Fruit fly (Drosophila melanogaster) whole organism, pupa: ENCODE measurements around the gene CG1703.
"Not testable (repeated sequence)": the region's sequence is repeated elsewhere in the genome, so short reads cannot be mapped to it uniquely, and the experiment has no call there.

Source experiments
- CG10348 ChIP-seq: fragments of 200-800 bp; sonication (Bioruptor generic); IDR thresholded peaks from 2 replicates; pipeline ENCODE4 v1.3.6; 2022; ENCODE audit warnings: missing biosample characterization, missing genetic modification characterization
- CG12605 ChIP-seq: fragments of 200-800 bp; sonication (Bioruptor generic); IDR thresholded peaks from 2 replicates; pipeline ENCODE4 v1.3.6; 2022; ENCODE audit warnings: missing biosample characterization, missing genetic modification characterization
- CG13204 ChIP-seq: fragments of 200-800 bp; sonication (Bioruptor generic); optimal IDR thresholded peaks from 2 replicates; lab custom pipeline; 2018; ENCODE audit warnings: missing biosample characterization, mild to moderate bottlenecking, missing genetic modification characterization, moderate library complexity
- CG14655 ChIP-seq: fragments of 200-800 bp; sonication (Bioruptor generic); optimal IDR thresholded peaks from 3 replicates; lab custom pipeline; 2017; ENCODE audit warnings: mild to moderate bottlenecking, missing biosample characterization, missing genetic modification reagents, missing genetic modification characterization
- CG15710 ChIP-seq: fragments of 200-800 bp; sonication (Bioruptor generic); optimal IDR thresholded peaks from 2 replicates; lab custom pipeline; 2018; ENCODE audit warnings: missing biosample characterization, mild to moderate bottlenecking, missing genetic modification characterization, moderate library complexity
- CG17806 ChIP-seq: fragments of 200-800 bp; sonication (Bioruptor generic); optimal IDR thresholded peaks from 2 replicates; lab custom pipeline; 2018; ENCODE audit warnings: missing biosample characterization, mild to moderate bottlenecking, missing genetic modification characterization, moderate library complexity
- CG32121 ChIP-seq: fragments of 200-800 bp; sonication (Bioruptor generic); IDR thresholded peaks from 2 replicates; pipeline ENCODE4 v1.3.6; 2022; ENCODE audit warnings: missing biosample characterization, missing genetic modification characterization
- CG34367 ChIP-seq: fragments of 200-800 bp; sonication (Bioruptor generic); optimal IDR thresholded peaks from 2 replicates; lab custom pipeline; 2018; ENCODE audit warnings: missing biosample characterization, mild to moderate bottlenecking, missing genetic modification characterization
- CG4496 ChIP-seq: fragments of 200-800 bp; sonication (Bioruptor generic); IDR thresholded peaks from 3 replicates; pipeline ENCODE4 v1.3.6; 2022; ENCODE audit warnings: missing biosample characterization, missing genetic modification characterization
- CG8159 ChIP-seq: fragments of 200-800 bp; sonication (Bioruptor generic); optimal IDR thresholded peaks from 3 replicates; lab custom pipeline; 2018; ENCODE audit warnings: missing biosample characterization, mild to moderate bottlenecking, missing genetic modification characterization, moderate library complexity
- CG8301 ChIP-seq: fragments of 200-800 bp; sonication (Bioruptor generic); optimal IDR thresholded peaks from 2 replicates; lab custom pipeline; 2018; ENCODE audit warnings: missing biosample characterization, mild to moderate bottlenecking, missing genetic modification characterization
- CG9948 ChIP-seq: fragments of 200-800 bp; sonication (Bioruptor generic); optimal IDR thresholded peaks from 2 replicates; lab custom pipeline; 2018; ENCODE audit warnings: missing biosample characterization, mild to moderate bottlenecking, missing genetic modification characterization, moderate library complexity
- D1 ChIP-seq: fragments of 200-800 bp; sonication (Bioruptor generic); optimal IDR thresholded peaks from 2 replicates; lab custom pipeline; 2018; ENCODE audit warnings: missing biosample characterization, mild to moderate bottlenecking, missing genetic modification characterization, moderate library complexity
- EcR ChIP-seq: fragments of 200-800 bp; sonication (Bioruptor generic); optimal IDR thresholded peaks from 3 replicates; lab custom pipeline; 2019; ENCODE audit warnings: missing biosample characterization, missing genetic modification characterization, mild to moderate bottlenecking, moderate library complexity, missing genetic modification reagents
- Ets98B ChIP-seq: fragments of 200-800 bp; sonication (Bioruptor generic); IDR thresholded peaks from 2 replicates; pipeline ENCODE4 v1.3.6; 2022; ENCODE audit warnings: missing biosample characterization, missing genetic modification characterization
- Pif1A ChIP-seq: fragments of 200-800 bp; sonication (Bioruptor generic); optimal IDR thresholded peaks from 3 replicates; lab custom pipeline; 2016; ENCODE audit warnings: missing biosample characterization, missing genetic modification characterization
- Pif1B ChIP-seq: fragments of 200-800 bp; sonication (Bioruptor generic); optimal IDR thresholded peaks from 3 replicates; lab custom pipeline; 2016; ENCODE audit warnings: missing biosample characterization, missing genetic modification characterization
- Snoo ChIP-seq: fragments of 200-800 bp; sonication (Bioruptor generic); optimal IDR thresholded peaks from 3 replicates; lab custom pipeline; 2017; ENCODE audit warnings: missing biosample characterization, mild to moderate bottlenecking, missing genetic modification characterization, inconsistent platforms
- fd96Ca ChIP-seq: fragments of 200-800 bp; sonication (Bioruptor generic); IDR thresholded peaks from 3 replicates; pipeline ENCODE4 v1.3.6; 2022; ENCODE audit warnings: missing biosample characterization, missing genetic modification characterization
- gl ChIP-seq: fragments of 200-800 bp; sonication (Bioruptor generic); optimal IDR thresholded peaks from 2 replicates; lab custom pipeline; 2018; ENCODE audit warnings: missing biosample characterization, mild to moderate bottlenecking, missing genetic modification characterization
- rn ChIP-seq: fragments of 200-800 bp; sonication (Bioruptor generic); IDR thresholded peaks from 2 replicates; pipeline ENCODE4 v1.3.6; 2022; ENCODE audit warnings: missing biosample characterization, missing genetic modification characterization

CG1703 gene

dm6 chrX:11578841-11579240 lies 32.9 kb upstream of the CG1703 start:
- no peak for TF ChIP-seq Pif1B
- TF ChIP-seq gl, result no peak
- TF ChIP-seq EcR (GFP tag; lab: Kevin White, UChicago), result no peak
- no peak for TF ChIP-seq D1 (tag; lab: Kevin White, UChicago)
- TF ChIP-seq CG34367 (tag; lab: Kevin White, UChicago), result no peak
- no peak for TF ChIP-seq Ets98B (GFP tag; lab: Robert Waterston, UW)
- TF ChIP-seq fd96Ca, result no peak
- no peak for TF ChIP-seq CG12605 (GFP tag; lab: Robert Waterston, UW)
- TF ChIP-seq CG4496, result no peak
- no peak for TF ChIP-seq rn (GFP tag; lab: Robert Waterston, UW)
- no peak for TF ChIP-seq CG10348
- TF ChIP-seq Snoo, result no peak
- TF ChIP-seq CG32121, result no peak

- TF ChIP-seq CG15710, result peak; percentile 9
- TF ChIP-seq CG34367 (tag; lab: Kevin White, UChicago), result peak; percentile 2
- peak; percentile 35 for TF ChIP-seq CG8159 (tag; lab: Kevin White, UChicago)
- peak; percentile 47; the same call in 1 of the 2 replicates for TF ChIP-seq CG32121
- TF ChIP-seq gl, result no peak
- 0 out of 3 replicates have a peak, but pooled peaks have one; percentile 45 for TF ChIP-seq CG4496
- 0 out of 3 replicates have a peak, but pooled peaks have one; percentile 55 for TF ChIP-seq fd96Ca
- TF ChIP-seq Snoo, result peak; percentile 31
- no peak for TF ChIP-seq Pif1A (GFP tag; lab: Kevin White, UChicago)
- peak; percentile 35 for TF ChIP-seq CG17806
- 0 out of 2 replicates have a peak, but pooled peaks have one; percentile 21 for TF ChIP-seq CG12605 (GFP tag; lab: Robert Waterston, UW)
- no peak for TF ChIP-seq CG10348
- TF ChIP-seq CG9948, result peak; percentile 27
- TF ChIP-seq CG8301 (tag; lab: Kevin White, UChicago), result peak; percentile 4
- TF ChIP-seq EcR (GFP tag; lab: Kevin White, UChicago), result no peak
- TF ChIP-seq, all 21 proteins: peak for 11
Observed at dm6 chrX:11580200-11580840, 31.4 kb upstream of the CG1703 start, which contains the start of gene nod. nod (plus strand) TSS chrX:11580772.

DNA sequence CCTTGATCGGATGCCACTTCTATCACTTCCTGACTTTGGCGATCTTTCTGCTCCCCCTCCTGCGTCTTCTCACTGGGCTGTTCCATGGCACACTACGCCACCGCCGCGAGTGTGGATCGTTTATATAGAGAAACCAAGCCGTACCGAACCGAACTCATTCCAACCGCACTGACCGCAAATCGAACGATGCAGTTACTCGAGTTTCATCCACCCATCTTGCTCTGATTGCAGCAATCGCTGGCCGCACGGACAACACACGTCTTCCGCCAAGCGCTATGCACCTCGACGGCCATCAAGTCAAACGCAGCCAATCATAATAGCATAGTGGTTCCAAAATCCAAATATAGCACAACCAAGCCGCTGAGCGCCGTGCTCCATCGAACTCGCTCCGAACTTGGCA lies 27.7 kb upstream of the CG1703 start, which contains the start of gene pkm:
Gene pkm (minus strand): TSS at position 101 of the 400 bp plus-strand sequence.
- TF ChIP-seq CG8301 (tag; lab: Kevin White, UChicago) (no peak), CG32121 (no peak), CG14655 (GFP tag; lab: Kevin White, UChicago) (no peak), CG9948 (no peak), CG10348 (no peak), Pif1B (no peak), rn (GFP tag; lab: Robert Waterston, UW) (no peak), CG34367 (tag; lab: Kevin White, UChicago) (no peak), CG17806 (no peak), gl (no peak), CG13204 (GFP tag; lab: Kevin White, UChicago) (no peak), Ets98B (GFP tag; lab: Robert Waterston, UW) (no peak), Snoo (no peak), Pif1A (GFP tag; lab: Kevin White, UChicago) (no peak), CG4496 (no peak), D1 (tag; lab: Kevin White, UChicago) (no peak), CG8159 (tag; lab: Kevin White, UChicago) (no peak), EcR (GFP tag; lab: Kevin White, UChicago) (no peak), fd96Ca (no peak)

- TF ChIP-seq CG13204 (GFP tag; lab: Kevin White, UChicago); CG17806; CG32121: not testable (repeated sequence)
Observed at dm6 chrX:11599589-11599988, 12.1 kb upstream of the CG1703 start, which contains the start of gene rho-4. rho-4 (plus strand) TSS chrX:11599838.

DNA sequence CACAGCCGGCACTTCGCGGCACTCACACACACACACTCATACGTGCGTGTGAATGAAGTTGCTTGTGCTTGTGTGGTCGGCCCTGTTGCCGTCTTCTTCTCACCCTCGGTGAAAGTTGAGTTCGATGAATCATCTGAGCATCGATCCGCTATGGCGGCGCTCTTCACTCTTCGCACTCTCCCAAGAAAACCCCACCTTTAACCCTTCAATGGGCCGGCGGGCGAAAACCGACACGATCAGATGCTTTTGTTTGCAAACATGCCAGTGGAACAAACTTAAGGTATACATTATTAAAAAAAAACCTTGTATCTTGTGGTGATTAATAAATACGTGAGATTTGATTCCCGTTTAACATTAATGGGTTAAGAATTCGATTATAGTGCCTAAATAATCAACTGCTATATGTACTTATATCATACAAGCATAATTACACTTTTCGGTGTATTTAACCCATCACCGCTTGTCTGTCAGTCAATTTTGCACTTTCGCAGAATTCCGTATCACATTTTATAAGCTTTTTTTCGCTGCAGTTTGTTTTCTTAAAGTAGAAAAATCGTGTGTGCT lies 10.8 kb upstream of the CG1703 start:
- TF ChIP-seq CG34367 (tag; lab: Kevin White, UChicago), result no peak
- peak; percentile 27 for TF ChIP-seq CG17806
- no peak for TF ChIP-seq rn (GFP tag; lab: Robert Waterston, UW)
- no peak for TF ChIP-seq Ets98B (GFP tag; lab: Robert Waterston, UW)
- no peak; the same call in 1 of the 2 replicates for TF ChIP-seq CG12605 (GFP tag; lab: Robert Waterston, UW)
- TF ChIP-seq fd96Ca, result peak; percentile 49; the same call in 1 of the 3 replicates
- TF ChIP-seq CG8159 (tag; lab: Kevin White, UChicago), result no peak
- no peak for TF ChIP-seq CG13204 (GFP tag; lab: Kevin White, UChicago)
- no peak for TF ChIP-seq D1 (tag; lab: Kevin White, UChicago)
- no peak for TF ChIP-seq CG10348
- TF ChIP-seq CG8301 (tag; lab: Kevin White, UChicago), result peak; percentile 15
- peak; percentile 67 for TF ChIP-seq EcR (GFP tag; lab: Kevin White, UChicago)
- TF ChIP-seq CG9948, result no peak
- TF ChIP-seq CG14655 (GFP tag; lab: Kevin White, UChicago), result no peak
- peak; percentile 31; the same call in 2 of the 3 replicates for TF ChIP-seq CG4496
- TF ChIP-seq Snoo, result peak; percentile 6
- peak; percentile 63 for TF ChIP-seq Pif1A (GFP tag; lab: Kevin White, UChicago)
- no peak for TF ChIP-seq gl
- peak; percentile 55 for TF ChIP-seq Pif1B
- TF ChIP-seq CG32121, result no peak
- TF ChIP-seq CG15710, result peak; percentile 25

dm6 chrX:11601408-11601807 lies 10.3 kb upstream of the CG1703 start:
- no peak for TF ChIP-seq CG15710
- 0 out of 2 replicates have a peak, but pooled peaks have one; percentile 22 for TF ChIP-seq CG12605 (GFP tag; lab: Robert Waterston, UW)
- TF ChIP-seq rn (GFP tag; lab: Robert Waterston, UW), result no peak
